Fruit fly (Drosophila melanogaster): Measurements from ENCODE around the gene CG3817.

CG3817 gene

dm6 chr3R:14886011-14886534, 12.5 kb upstream of the CG3817 start, which contains the start of the genes Rrp6, CG33331 and CG33332 (continued):
- TF ChIP-seq klu (GFP tag; IDR thresholded peaks at IDR 0.05) (no peak; the same call in 1 of the 2 replicates), ara (GFP tag; IDR thresholded peaks at IDR 0.05) (peak; percentile 31; the same call in 1 of the 2 replicates), CG43689 (GFP tag; IDR thresholded peaks at IDR 0.05) (no peak), Spps (tag; optimal IDR thresholded peaks at IDR 0.05) (no peak), Drgx (GFP tag; IDR thresholded peaks at IDR 0.05) (peak; percentile 43), Oli (tag; optimal IDR thresholded peaks at IDR 0.05) (peak; percentile 45), odd (GFP tag; optimal IDR thresholded peaks at IDR 0.05) (no peak), B-H2 (GFP tag; optimal IDR thresholded peaks at IDR 0.05) (peak; percentile 88), eve (GFP tag; optimal IDR thresholded peaks at IDR 0.05) (no peak), NFAT (GFP tag; IDR thresholded peaks at IDR 0.05) (peak; percentile 62), chif (GFP tag; optimal IDR thresholded peaks at IDR 0.05) (peak; percentile 33 to 54), Dll (GFP tag; IDR thresholded peaks at IDR 0.05; ENCODE audit: partially characterized antibody) (0 out of 4 replicates have a peak, but pooled peaks have one; percentile 56), CG15011 (GFP tag; optimal IDR thresholded peaks at IDR 0.05) (no peak), CG10543 (GFP tag; optimal IDR thresholded peaks at IDR 0.05) (no peak), Dref (GFP tag; IDR thresholded peaks at IDR 0.05) (peak; percentile 57), NfI (GFP tag; optimal IDR thresholded peaks at IDR 0.05) (peak; percentile 85), YL-1 (GFP tag; optimal IDR thresholded peaks at IDR 0.05) (peak; percentile 79), gem (tag; optimal IDR thresholded peaks at IDR 0.05) (peak; percentile 80), CG17612 (GFP tag; IDR thresholded peaks at IDR 0.05) (no peak), pum (GFP tag; optimal IDR thresholded peaks at IDR 0.05) (peak; percentile 46), Kr (GFP tag; optimal IDR thresholded peaks at IDR 0.05) (no peak), CG12219 (GFP tag; optimal IDR thresholded peaks at IDR 0.05) (peak; percentile 10), TFAM (GFP tag; optimal IDR thresholded peaks at IDR 0.05) (no peak), Rfx (GFP tag; IDR thresholded peaks at IDR 0.05) (peak; percentile 80), CG10147 (GFP tag; optimal IDR thresholded peaks at IDR 0.05) (peak; percentile 63), jumu (GFP tag; optimal IDR thresholded peaks at IDR 0.05) (peak; percentile 47), BEAF-32 (GFP tag; optimal IDR thresholded peaks at IDR 0.05) (peak; percentile 57), CG16815 (GFP tag; optimal IDR thresholded peaks at IDR 0.05) (peak; percentile 54), Sox100B (GFP tag; optimal IDR thresholded peaks at IDR 0.05) (no peak), gsb-n (tag; optimal IDR thresholded peaks at IDR 0.05) (no peak), esg (GFP tag; conservative IDR thresholded peaks at IDR 0.05) (peak; percentile 51), NC2β (GFP tag; optimal IDR thresholded peaks at IDR 0.05) (peak; percentile 57), CG4854 (GFP tag; optimal IDR thresholded peaks at IDR 0.05) (peak; percentile 31), CG6175 (GFP tag; IDR thresholded peaks at IDR 0.05) (no peak), CG33213 (GFP tag; optimal IDR thresholded peaks at IDR 0.05) (peak; percentile 49), inv (GFP tag; IDR thresholded peaks at IDR 0.05; ENCODE audit: partially characterized antibody) (no peak), CG9609 (GFP tag; optimal IDR thresholded peaks at IDR 0.05) (peak; percentile 60), CG14710 (tag; optimal IDR thresholded peaks at IDR 0.05) (peak; percentile 99), crol (GFP tag; IDR thresholded peaks at IDR 0.05) (no peak), dmrt11E (tag; optimal IDR thresholded peaks at IDR 0.05) (peak; percentile 50), bigmax (GFP tag; optimal IDR thresholded peaks at IDR 0.05) (no peak), CG6254 (GFP tag; optimal IDR thresholded peaks at IDR 0.05) (no peak), org-1 (GFP tag; optimal IDR thresholded peaks at IDR 0.05) (peak; percentile 26), CG13296 (GFP tag; optimal IDR thresholded peaks at IDR 0.05) (peak; percentile 67), hth (optimal IDR thresholded peaks at IDR 0.05) (no peak), CG14667 (GFP tag; IDR thresholded peaks at IDR 0.05) (peak; percentile 40; the same call in 1 of the 2 replicates), CG17361 (GFP tag; IDR thresholded peaks at IDR 0.05) (peak; percentile 87), Xbp1 (GFP tag; optimal IDR thresholded peaks at IDR 0.05) (peak; percentile 78), jing (GFP tag; optimal IDR thresholded peaks at IDR 0.05) (no peak), gro (GFP tag; optimal IDR thresholded peaks at IDR 0.05) (peak; percentile 37)
